Fruit fly (Drosophila melanogaster): Measurements from ENCODE around the gene SC35.

The SC35 gene

DNA sequence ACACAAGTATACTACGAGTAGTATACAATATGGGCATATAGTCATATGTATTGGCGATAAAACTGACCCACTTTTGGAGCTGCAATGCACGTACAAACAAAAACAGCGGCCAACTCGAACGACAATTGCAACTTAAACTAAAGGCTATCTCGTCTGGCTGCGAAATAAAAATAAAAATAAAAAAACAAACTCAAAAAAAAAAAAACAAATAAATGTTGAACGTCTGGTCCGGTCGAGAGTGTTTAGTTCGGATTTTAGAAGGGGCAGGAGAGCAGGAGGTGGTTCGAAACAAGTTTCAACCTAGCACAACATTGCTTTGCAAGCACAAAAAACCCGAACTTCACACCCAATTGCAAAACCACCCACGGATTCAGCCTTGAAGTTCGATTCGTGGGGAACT lies 37.5 kb upstream of the SC35 start:
- TF ChIP-seq Sin3A (optimal IDR thresholded peaks at IDR 0.05), result no peak
- TF ChIP-seq ttk (optimal IDR thresholded peaks at IDR 0.05), result no peak
- TF ChIP-seq insv (optimal IDR thresholded peaks at IDR 0.05), result no peak
- no peak for TF ChIP-seq Myc (optimal IDR thresholded peaks at IDR 0.05)
- TF ChIP-seq h (optimal IDR thresholded peaks at IDR 0.05), result no peak
- no peak for TF ChIP-seq psq (optimal IDR thresholded peaks at IDR 0.05)

DNA sequence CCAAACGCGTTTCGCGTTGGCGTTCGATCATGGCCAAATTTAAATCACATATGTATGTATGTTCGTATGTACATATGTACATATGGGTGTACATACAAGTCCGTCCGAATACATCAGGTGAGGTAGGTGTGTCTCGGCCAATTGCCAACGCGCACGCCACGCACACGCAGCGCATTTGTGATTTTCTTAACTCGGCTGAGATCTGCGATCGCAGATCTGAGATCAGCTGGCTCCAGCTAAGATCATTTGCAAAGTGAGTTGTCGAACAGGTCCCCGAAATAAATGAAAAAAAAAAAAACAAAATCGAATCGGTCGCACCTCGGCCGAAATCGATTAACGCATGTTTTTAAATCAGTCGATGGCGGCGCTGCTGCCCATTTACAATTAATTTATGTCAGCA lies 34.8 kb upstream of the SC35 start:
- no peak for TF ChIP-seq insv (optimal IDR thresholded peaks at IDR 0.05)
- no peak for TF ChIP-seq Sin3A (optimal IDR thresholded peaks at IDR 0.05)

DNA sequence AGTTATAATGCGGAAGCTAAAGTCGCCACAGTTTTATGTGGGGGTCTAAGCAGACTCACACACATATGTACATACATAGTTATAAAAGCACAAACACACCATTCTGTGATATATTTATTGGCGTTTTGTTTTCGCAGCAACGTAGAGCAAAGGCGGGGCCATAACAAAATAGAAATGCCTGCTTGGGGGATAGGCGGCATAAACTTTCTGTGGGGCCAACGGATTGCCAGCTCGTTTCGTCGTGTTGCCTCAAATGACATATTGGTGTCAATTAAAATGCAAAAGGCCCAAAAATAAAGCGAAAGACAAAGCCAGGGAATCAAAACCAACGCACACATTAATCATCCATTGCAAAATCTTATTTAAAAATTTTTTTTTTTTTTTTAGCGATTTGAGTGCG lies 34.3 kb upstream of the SC35 start:
- TF ChIP-seq ttk (optimal IDR thresholded peaks at IDR 0.05) (no peak), psq (optimal IDR thresholded peaks at IDR 0.05) (no peak)

DNA sequence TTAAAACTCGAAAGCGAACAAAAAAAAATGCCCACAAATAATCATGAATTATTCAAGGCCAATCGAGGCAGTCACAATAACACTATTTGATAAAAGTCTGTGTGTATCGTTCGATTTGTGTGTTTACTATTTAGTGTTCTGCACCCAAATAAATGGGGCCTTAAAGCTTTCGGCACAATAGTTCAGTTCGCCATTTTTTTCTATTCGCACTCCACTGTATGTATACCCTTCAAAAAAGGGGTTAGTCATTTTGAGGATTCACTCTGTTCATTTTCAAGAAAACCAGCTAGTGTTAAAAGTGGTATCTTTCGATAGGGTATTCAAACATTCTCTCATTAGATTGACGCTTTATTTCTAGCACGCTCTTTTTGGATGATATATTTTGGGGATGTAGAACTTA lies 33.2 kb upstream of the SC35 start:
- TF ChIP-seq Myc (optimal IDR thresholded peaks at IDR 0.05) (no peak), h (optimal IDR thresholded peaks at IDR 0.05) (no peak), Sin3A (optimal IDR thresholded peaks at IDR 0.05) (no peak), insv (optimal IDR thresholded peaks at IDR 0.05) (no peak), psq (optimal IDR thresholded peaks at IDR 0.05) (no peak), ttk (optimal IDR thresholded peaks at IDR 0.05) (no peak)

DNA sequence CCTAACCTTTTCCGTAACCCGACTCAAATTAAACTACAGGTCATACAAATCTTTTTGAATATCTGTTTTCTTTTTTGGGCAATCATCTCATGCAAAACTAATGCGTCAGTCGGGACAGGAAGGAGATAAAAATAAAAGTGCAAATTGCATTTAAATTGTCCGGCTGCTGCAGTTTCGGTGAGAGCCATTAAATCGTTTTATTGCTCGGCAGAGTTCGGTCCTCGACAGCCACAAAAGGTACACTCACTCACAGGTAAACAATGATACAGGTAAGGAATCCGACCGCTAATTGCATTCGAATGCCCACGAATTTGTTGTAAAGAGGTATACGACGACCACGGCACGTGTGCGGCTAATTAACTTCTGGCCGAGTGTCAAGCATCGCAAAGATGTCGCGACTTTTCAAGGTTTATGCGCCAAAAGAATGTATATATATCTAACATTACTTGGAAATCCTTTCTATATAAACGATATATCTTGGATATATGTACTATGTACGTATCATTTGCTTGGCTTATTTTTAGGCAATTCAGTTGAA lies 32.1 kb upstream of the SC35 start:
- TF ChIP-seq psq (optimal IDR thresholded peaks at IDR 0.05), result no peak
- TF ChIP-seq ttk (optimal IDR thresholded peaks at IDR 0.05), result no peak
- TF ChIP-seq Myc (optimal IDR thresholded peaks at IDR 0.05), result no peak
- no peak for TF ChIP-seq h (optimal IDR thresholded peaks at IDR 0.05)
- TF ChIP-seq insv (optimal IDR thresholded peaks at IDR 0.05), result no peak
- TF ChIP-seq Sin3A (optimal IDR thresholded peaks at IDR 0.05), result no peak

DNA sequence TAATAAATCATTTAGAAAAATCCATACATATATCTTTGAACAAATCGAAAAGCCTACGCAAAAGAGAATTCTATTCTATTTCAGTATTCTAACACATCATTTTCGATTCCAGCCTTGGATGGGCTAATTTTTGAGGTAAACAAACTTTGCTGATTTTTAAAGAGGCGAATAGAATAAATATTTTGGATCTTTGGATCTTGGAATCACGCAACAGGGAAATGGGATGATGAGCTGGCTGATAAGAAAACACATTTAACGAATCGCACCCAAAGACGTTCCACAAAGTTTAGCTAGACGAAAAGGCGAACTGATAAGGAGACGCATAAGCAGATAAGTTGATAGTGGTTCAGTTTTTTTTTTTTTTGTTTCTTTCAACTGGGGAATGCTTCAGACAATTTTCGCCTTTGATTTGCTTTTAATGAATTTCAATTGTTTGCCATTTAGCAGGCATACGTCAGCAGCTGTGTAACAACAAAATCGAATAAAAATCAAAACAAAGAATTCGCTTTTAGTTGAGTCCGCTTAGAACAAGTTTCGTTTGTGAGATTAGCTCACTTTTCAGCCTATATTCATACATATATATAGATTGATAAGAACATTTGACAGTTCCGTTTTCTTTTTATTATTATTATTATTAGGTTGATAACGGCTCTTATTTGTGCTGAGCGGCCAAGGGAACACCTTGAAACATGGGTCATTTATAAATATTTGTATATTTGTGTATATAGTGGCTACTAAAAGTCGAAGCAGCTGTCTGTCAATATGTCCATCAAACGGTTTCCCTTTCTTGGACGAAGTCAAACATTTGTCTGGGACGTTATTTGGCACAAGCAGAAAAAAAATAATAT lies 30.9 kb upstream of the SC35 start:
- no peak for TF ChIP-seq Sin3A (optimal IDR thresholded peaks at IDR 0.05)
- no peak for TF ChIP-seq ttk (optimal IDR thresholded peaks at IDR 0.05)
- TF ChIP-seq h (optimal IDR thresholded peaks at IDR 0.05), result no peak
- TF ChIP-seq psq (optimal IDR thresholded peaks at IDR 0.05), result no peak
- no peak for TF ChIP-seq Myc (optimal IDR thresholded peaks at IDR 0.05)
- no peak for TF ChIP-seq insv (optimal IDR thresholded peaks at IDR 0.05)

DNA sequence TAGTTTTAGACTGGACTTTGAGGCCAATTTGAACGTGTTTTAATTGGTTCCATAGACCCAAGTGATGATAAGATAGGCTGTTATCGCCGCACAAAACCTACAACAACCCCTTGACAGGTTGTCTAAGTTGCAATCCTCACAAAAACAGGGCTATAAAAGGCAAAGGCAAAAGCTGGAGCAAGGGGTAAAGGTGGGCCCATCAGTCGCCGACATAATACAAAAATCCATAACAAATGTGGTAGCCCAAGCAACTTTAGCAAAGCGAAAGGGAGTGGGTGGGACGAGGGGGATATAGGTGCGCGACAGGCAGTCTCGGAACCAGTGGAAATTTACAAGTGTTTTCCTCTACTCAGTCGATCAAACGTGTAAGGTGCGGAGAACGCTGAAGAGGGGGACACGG lies 29.6 kb upstream of the SC35 start:
- TF ChIP-seq Myc (optimal IDR thresholded peaks at IDR 0.05) (no peak), ttk (optimal IDR thresholded peaks at IDR 0.05) (no peak), h (optimal IDR thresholded peaks at IDR 0.05) (no peak), psq (optimal IDR thresholded peaks at IDR 0.05) (no peak), Sin3A (optimal IDR thresholded peaks at IDR 0.05) (no peak), insv (optimal IDR thresholded peaks at IDR 0.05) (no peak)

DNA sequence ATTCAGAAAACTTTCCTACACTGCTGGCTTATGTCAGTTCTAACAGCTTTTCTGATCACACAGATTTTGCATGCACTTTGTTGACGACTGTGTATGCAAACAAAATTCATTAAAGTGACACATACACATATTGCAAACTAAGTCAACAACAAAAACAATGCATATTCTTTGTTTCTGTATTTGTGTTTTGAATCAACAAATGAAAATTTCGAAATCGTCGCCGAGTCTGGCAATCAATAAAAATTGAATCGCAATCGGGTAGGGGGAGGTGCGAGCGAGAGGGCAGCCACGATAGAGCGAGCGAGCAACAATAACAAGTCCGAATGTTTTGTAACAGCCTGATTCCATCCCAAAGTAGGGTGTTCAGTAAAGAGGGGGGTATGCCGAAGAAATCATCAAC lies 28.6 kb upstream of the SC35 start:
- no peak for TF ChIP-seq insv (optimal IDR thresholded peaks at IDR 0.05)
- no peak for TF ChIP-seq Sin3A (optimal IDR thresholded peaks at IDR 0.05)
- TF ChIP-seq Myc (optimal IDR thresholded peaks at IDR 0.05), result no peak
- no peak for TF ChIP-seq psq (optimal IDR thresholded peaks at IDR 0.05)
- no peak for TF ChIP-seq h (optimal IDR thresholded peaks at IDR 0.05)
- no peak for TF ChIP-seq ttk (optimal IDR thresholded peaks at IDR 0.05)

DNA sequence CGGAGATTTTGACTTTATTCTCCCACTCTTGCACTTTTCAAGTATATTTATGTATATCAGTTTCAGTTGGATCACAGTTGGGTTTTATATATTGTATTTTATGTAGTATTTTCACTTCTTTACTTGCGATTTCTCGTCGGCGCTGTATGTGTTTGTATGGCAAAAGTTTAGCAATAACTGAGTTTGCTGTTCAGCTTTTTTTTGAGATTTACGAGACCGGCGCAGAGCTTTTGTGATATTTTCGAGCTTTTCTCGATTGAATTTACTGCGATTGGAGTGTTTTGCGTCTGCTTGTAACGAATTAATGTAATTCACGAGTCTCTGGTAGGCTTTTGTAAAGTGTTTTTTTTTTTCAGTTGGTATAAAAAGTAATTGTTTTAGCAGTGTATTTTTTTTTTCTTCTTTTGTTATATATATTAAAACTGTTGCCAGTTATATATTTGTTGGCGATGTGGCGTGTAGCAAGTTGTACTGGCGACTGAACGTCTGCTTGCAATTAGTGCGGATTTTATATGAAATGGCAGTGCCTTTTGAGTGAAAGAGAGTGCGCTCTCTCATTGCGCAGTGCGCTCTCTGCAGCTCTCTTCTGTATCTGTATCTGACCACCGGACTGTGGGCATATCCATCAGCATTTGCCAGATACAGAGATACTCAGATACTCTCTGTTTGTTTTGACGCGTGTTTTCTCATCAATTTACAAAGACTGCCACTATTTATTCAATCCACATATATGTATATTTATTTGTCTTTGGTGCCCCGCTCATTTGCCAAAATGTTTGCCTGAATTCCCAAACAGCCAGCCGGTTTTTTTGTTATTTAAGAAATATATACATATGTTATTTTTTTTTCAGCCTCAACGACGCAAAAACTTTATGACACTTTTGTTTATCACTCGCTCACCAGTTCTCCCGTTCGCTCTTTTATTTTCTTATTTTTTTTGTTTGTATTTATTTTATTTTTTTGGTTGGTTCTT lies 26.6 kb upstream of the SC35 start:
- TF ChIP-seq insv (optimal IDR thresholded peaks at IDR 0.05) (no peak), ttk (optimal IDR thresholded peaks at IDR 0.05) (no peak), Sin3A (optimal IDR thresholded peaks at IDR 0.05) (no peak), psq (optimal IDR thresholded peaks at IDR 0.05) (no peak), Myc (optimal IDR thresholded peaks at IDR 0.05) (no peak), h (optimal IDR thresholded peaks at IDR 0.05) (no peak)

DNA sequence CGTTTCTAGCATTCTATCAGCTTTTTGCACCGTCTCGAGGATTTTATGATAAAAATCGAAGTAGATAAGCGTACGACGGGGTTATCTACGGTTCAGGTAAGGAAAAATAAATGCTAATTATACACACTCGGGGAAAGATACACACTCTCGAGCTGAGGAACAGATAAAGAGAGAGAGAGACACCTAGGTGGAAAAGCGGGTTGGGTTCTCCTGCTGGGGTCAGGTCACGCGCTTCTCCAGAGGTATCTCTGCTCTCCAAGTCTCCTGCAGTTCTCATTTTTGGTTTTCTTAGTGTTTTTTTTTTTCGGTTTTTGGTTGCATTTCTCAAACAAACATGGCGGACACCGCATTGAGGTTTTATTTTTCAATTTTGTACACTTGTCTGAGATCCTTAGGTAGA lies 25.4 kb upstream of the SC35 start:
- TF ChIP-seq insv (optimal IDR thresholded peaks at IDR 0.05) (no peak), psq (optimal IDR thresholded peaks at IDR 0.05) (no peak), Sin3A (optimal IDR thresholded peaks at IDR 0.05) (no peak), h (optimal IDR thresholded peaks at IDR 0.05) (no peak), Myc (optimal IDR thresholded peaks at IDR 0.05) (no peak), ttk (optimal IDR thresholded peaks at IDR 0.05) (peak; percentile 12)

DNA sequence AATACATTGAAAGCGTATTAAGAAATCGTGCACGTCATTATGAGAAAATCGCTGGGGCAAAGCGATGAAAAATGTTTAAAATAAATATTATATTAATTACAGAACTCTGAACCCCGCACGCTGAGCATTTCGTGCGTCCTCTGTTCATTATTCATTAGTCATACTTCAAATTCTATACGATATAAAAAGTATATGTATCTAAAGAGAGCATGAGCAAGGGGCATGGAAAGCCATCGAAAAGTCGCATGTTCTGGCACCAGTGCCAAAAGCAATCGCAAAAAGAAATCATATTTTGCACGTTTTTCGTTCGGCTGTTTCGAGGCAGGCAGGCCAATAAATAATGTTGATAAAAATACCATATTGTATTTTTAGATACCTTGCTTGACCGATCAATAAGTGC lies 24.7 kb upstream of the SC35 start:
- TF ChIP-seq ttk (optimal IDR thresholded peaks at IDR 0.05) (no peak), Sin3A (optimal IDR thresholded peaks at IDR 0.05) (no peak), psq (optimal IDR thresholded peaks at IDR 0.05) (no peak), Myc (optimal IDR thresholded peaks at IDR 0.05) (no peak), h (optimal IDR thresholded peaks at IDR 0.05) (no peak), insv (optimal IDR thresholded peaks at IDR 0.05) (no peak)

DNA sequence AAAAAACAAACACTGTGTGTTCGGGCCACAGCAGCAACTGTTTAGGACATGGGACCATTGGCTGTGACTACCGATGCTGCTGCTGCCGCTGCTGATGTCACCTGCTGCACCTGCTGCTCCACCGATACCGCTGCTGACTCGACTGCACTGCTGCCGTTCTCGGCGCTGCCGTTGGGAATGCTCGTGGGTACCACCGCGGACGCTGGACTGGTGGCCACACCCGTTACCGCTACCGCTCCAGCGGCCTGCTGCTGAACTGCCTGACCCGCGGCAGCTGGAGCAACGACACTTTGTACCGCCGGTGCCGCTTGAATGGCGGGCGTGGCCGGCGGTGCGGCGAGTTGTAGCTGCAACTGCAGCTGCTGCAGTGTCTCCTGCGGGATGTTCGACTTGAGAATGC lies 23.2 kb upstream of the SC35 start:
- no peak for TF ChIP-seq ttk (optimal IDR thresholded peaks at IDR 0.05)

All from Kc167 (cell line).